Worm (Caenorhabditis elegans) whole organism, young adult: ENCODE data around the gene F08F1.4.

Experiments used
- B0261.1 ChIP-seq: sonication (generic microtip); optimal IDR thresholded peaks from 2 replicates; lab custom pipeline; 2016; ENCODE audit warnings: mild to moderate bottlenecking, missing genetic modification characterization, moderate library complexity, missing compliant biosample characterization
- F10E7.11 ChIP-seq: sonication (generic microtip); optimal IDR thresholded peaks from 2 replicates; lab custom pipeline; 2017; ENCODE audit warnings: mild to moderate bottlenecking, missing genetic modification characterization, moderate library complexity, missing compliant biosample characterization
- F37B4.10 ChIP-seq: fragments of 200-800 bp; sonication (Bioruptor generic); IDR thresholded peaks from 2 replicates; pipeline ENCODE4 v1.3.6; 2022; ENCODE audit warnings: missing genetic modification characterization, missing compliant biosample characterization
- F39B2.1 ChIP-seq: fragments of 200-800 bp; sonication (Bioruptor generic); IDR thresholded peaks from 2 replicates; pipeline ENCODE4 v1.3.6; 2022; ENCODE audit warnings: missing genetic modification reagents, missing genetic modification characterization, missing compliant biosample characterization
- F55B11.4 ChIP-seq: sonication (generic microtip); optimal IDR thresholded peaks from 2 replicates; lab custom pipeline; 2016; ENCODE audit warnings: missing compliant biosample characterization, missing genetic modification characterization, borderline replicate concordance; ENCODE audit not compliant: insufficient read depth
- K11D2.4 ChIP-seq: fragments of 200-800 bp; sonication (Bioruptor generic); IDR thresholded peaks from 2 replicates; pipeline ENCODE4 v1.3.6; 2022; ENCODE audit warnings: missing genetic modification reagents, missing genetic modification characterization, missing compliant biosample characterization
- T07F8.4 ChIP-seq: sonication (generic microtip); optimal IDR thresholded peaks from 2 replicates; lab custom pipeline; 2016; ENCODE audit warnings: mild to moderate bottlenecking, missing genetic modification characterization, moderate library complexity, missing compliant biosample characterization
- T26A5.8 ChIP-seq: sonication (generic microtip); optimal IDR thresholded peaks from 2 replicates; lab custom pipeline; 2016; ENCODE audit warnings: missing genetic modification characterization, missing compliant biosample characterization
- Y53G8AR.9 ChIP-seq: fragments of 200-800 bp; sonication (Bioruptor generic); conservative IDR thresholded peaks from 2 replicates; pipeline ENCODE4 v1.3.6; 2022; ENCODE audit warnings: missing genetic modification reagents, missing genetic modification characterization, missing compliant biosample characterization
- Y56A3A.18 ChIP-seq: fragments of 200-800 bp; sonication (Bioruptor generic); IDR thresholded peaks from 2 replicates; pipeline ENCODE4 v1.3.6; 2022; ENCODE audit warnings: missing genetic modification reagents, missing genetic modification characterization, missing compliant biosample characterization
- Y67H2A.10 ChIP-seq: fragments of 200-800 bp; sonication (Bioruptor generic); conservative IDR thresholded peaks from 2 replicates; pipeline ENCODE4 v1.3.6; 2022; ENCODE audit warnings: missing genetic modification reagents, missing genetic modification characterization, missing compliant biosample characterization
- akir-1 ChIP-seq: fragments of 200-800 bp; sonication (Bioruptor generic); optimal IDR thresholded peaks from 2 replicates; lab custom pipeline; 2018; ENCODE audit warnings: mild to moderate bottlenecking, missing genetic modification characterization, moderate library complexity, missing compliant biosample characterization
- athp-1 ChIP-seq: sonication (generic microtip); optimal IDR thresholded peaks from 2 replicates; lab custom pipeline; 2017; ENCODE audit warnings: mild to moderate bottlenecking, missing genetic modification characterization, missing compliant biosample characterization
- attf-3 ChIP-seq: fragments of 200-800 bp; sonication (Bioruptor generic); conservative IDR thresholded peaks from 2 replicates; pipeline ENCODE4 v1.3.6; 2022; ENCODE audit warnings: missing genetic modification reagents, missing genetic modification characterization, missing compliant biosample characterization
- attf-6 ChIP-seq: fragments of 200-800 bp; sonication (Bioruptor generic); IDR thresholded peaks from 2 replicates; pipeline ENCODE4 v1.3.6; 2022; ENCODE audit warnings: missing genetic modification reagents, missing genetic modification characterization, missing compliant biosample characterization
- ceh-100 ChIP-seq: fragments of 200-800 bp; sonication (Bioruptor generic); IDR thresholded peaks from 2 replicates; pipeline ENCODE4 v1.3.6; 2022; ENCODE audit warnings: missing genetic modification reagents, missing genetic modification characterization, missing compliant biosample characterization
- ceh-27 ChIP-seq: fragments of 200-800 bp; sonication (Bioruptor generic); optimal IDR thresholded peaks from 2 replicates; lab custom pipeline; 2018; ENCODE audit warnings: mild to moderate bottlenecking, missing genetic modification characterization, moderate library complexity, missing compliant biosample characterization
- ceh-40 ChIP-seq: fragments of 200-800 bp; sonication (Bioruptor generic); IDR thresholded peaks from 2 replicates; pipeline ENCODE4 v1.3.6; 2022; ENCODE audit warnings: missing genetic modification characterization, missing compliant biosample characterization
- die-1 ChIP-seq: sonication (generic microtip); optimal IDR thresholded peaks from 2 replicates; lab custom pipeline; 2016; ENCODE audit warnings: missing genotype, mild to moderate bottlenecking, missing genetic modification characterization, missing compliant biosample characterization
- dox-1 ChIP-seq: fragments of 200-800 bp; sonication (Bioruptor generic); IDR thresholded peaks from 2 replicates; pipeline ENCODE4 v1.3.6; 2022; ENCODE audit warnings: missing genetic modification reagents, missing genetic modification characterization, missing compliant biosample characterization
- dpl-1 ChIP-seq: fragments of 150-350 bp; optimal IDR thresholded peaks from 2 replicates; lab custom pipeline; 2014; ENCODE audit warnings: missing biosample characterization, missing genetic modification reagents, missing genetic modification characterization
- gei-17 ChIP-seq: fragments of 200-800 bp; sonication (Bioruptor generic); optimal IDR thresholded peaks from 2 replicates; lab custom pipeline; 2018; ENCODE audit warnings: mild to moderate bottlenecking, missing genetic modification characterization, missing compliant biosample characterization
- hlh-26 ChIP-seq: fragments of 200-800 bp; sonication (Bioruptor generic); conservative IDR thresholded peaks from 2 replicates; pipeline ENCODE4 v1.3.6; 2022; ENCODE audit warnings: missing genetic modification reagents, missing genetic modification characterization, missing compliant biosample characterization
- hmg-1.2 ChIP-seq: fragments of 200-800 bp; sonication (Bioruptor generic); IDR thresholded peaks from 2 replicates; pipeline ENCODE4 v1.3.6; 2022; ENCODE audit warnings: missing genetic modification reagents, missing genetic modification characterization, missing compliant biosample characterization
- hmg-20 ChIP-seq: fragments of 200-800 bp; sonication (Bioruptor generic); IDR thresholded peaks from 2 replicates; pipeline ENCODE4 v1.3.6; 2022; ENCODE audit warnings: missing genetic modification reagents, missing genetic modification characterization, missing compliant biosample characterization
- let-607 ChIP-seq, 2 experiments: fragments of 200-800 bp in 1 of 2; sonication (Bioruptor generic) in 1 of 2; sonication (generic microtip) in 1 of 2; optimal IDR thresholded peaks; 2 replicates each; lab custom pipeline; 2016 to 2018; ENCODE audit warnings: mild to moderate bottlenecking in 2 of 2, missing compliant biosample characterization in 2 of 2, missing genetic modification characterization in 2 of 2, moderate library complexity in 2 of 2, missing genotype in 1 of 2
- lin-54 ChIP-seq: fragments of 200-800 bp; sonication (Bioruptor generic); optimal IDR thresholded peaks from 2 replicates; lab custom pipeline; 2018; ENCODE audit warnings: mild to moderate bottlenecking, missing genetic modification characterization, missing compliant biosample characterization
- madf-10 ChIP-seq: sonication (generic microtip); optimal IDR thresholded peaks from 2 replicates; lab custom pipeline; 2016; ENCODE audit warnings: mild to moderate bottlenecking, missing genetic modification characterization, missing compliant biosample characterization
- madf-3 ChIP-seq: fragments of 200-800 bp; sonication (Bioruptor generic); IDR thresholded peaks from 2 replicates; pipeline ENCODE4 v1.3.6; 2022; ENCODE audit warnings: missing genetic modification reagents, missing genetic modification characterization, missing compliant biosample characterization
- madf-6 ChIP-seq: fragments of 200-800 bp; sonication (Bioruptor generic); IDR thresholded peaks from 2 replicates; pipeline ENCODE4 v1.3.6; 2022; ENCODE audit warnings: missing genetic modification reagents, missing genetic modification characterization, missing compliant biosample characterization
- mes-4 ChIP-seq: sonication (generic microtip); optimal IDR thresholded peaks from 2 replicates; lab custom pipeline; 2016; ENCODE audit warnings: missing genotype, missing genetic modification characterization, missing compliant biosample characterization
- nfya-1 ChIP-seq: sonication (generic microtip); optimal IDR thresholded peaks from 2 replicates; lab custom pipeline; 2017; ENCODE audit warnings: antibody characterized with exemption, missing compliant biosample characterization, missing genetic modification characterization, borderline replicate concordance; ENCODE audit not compliant: insufficient read depth
- nhr-90 ChIP-seq: sonication (generic microtip); optimal IDR thresholded peaks from 2 replicates; lab custom pipeline; 2016; ENCODE audit warnings: missing genotype, mild to moderate bottlenecking, missing genetic modification characterization, missing compliant biosample characterization
- pbrm-1 ChIP-seq: fragments of 200-800 bp; sonication (Bioruptor generic); IDR thresholded peaks from 2 replicates; pipeline ENCODE4 v1.3.6; 2022; ENCODE audit warnings: missing genetic modification reagents, missing genetic modification characterization, missing compliant biosample characterization
- rcor-1 ChIP-seq: fragments of 200-800 bp; sonication (Bioruptor generic); IDR thresholded peaks from 2 replicates; pipeline ENCODE4 v1.3.6; 2022; ENCODE audit warnings: missing genetic modification reagents, missing genetic modification characterization, missing compliant biosample characterization
- rec-8 ChIP-seq, 2 experiments: sonication (generic microtip); optimal IDR thresholded peaks; 2 replicates each; lab custom pipeline; 2016; ENCODE audit warnings: mild to moderate bottlenecking in 2 of 2, missing genetic modification characterization in 2 of 2, missing genetic modification reagents in 2 of 2, missing genotype in 2 of 2, missing biosample characterization in 1 of 2, missing compliant biosample characterization in 1 of 2, moderate library complexity in 1 of 2
- rpc-1 ChIP-seq, 2 experiments: fragments of 150-350 bp in 1 of 2; sonication (generic microtip) in 1 of 2; optimal IDR thresholded peaks; 2 replicates each; lab custom pipeline; 2014 to 2018; ENCODE audit warnings: missing biosample characterization in 1 of 2, missing genetic modification characterization in 1 of 2, missing genetic modification reagents in 1 of 2, missing genotype in 1 of 2
- snpc-3.4 ChIP-seq: sonication (generic microtip); optimal IDR thresholded peaks from 2 replicates; lab custom pipeline; 2017; ENCODE audit warnings: missing genetic modification characterization, mild to moderate bottlenecking, missing compliant biosample characterization, antibody characterized with exemption, moderate library complexity, missing genotype, missing genetic modification reagents
- snpc-4 ChIP-seq, 5 experiments: fragments of 150-350 bp in 1 of 5; sonication (generic microtip) in 4 of 5; optimal IDR thresholded peaks; 2 replicates each; lab custom pipeline; 2014 to 2018; ENCODE audit warnings: missing genetic modification characterization in 5 of 5, missing biosample characterization in 3 of 5, antibody characterized with exemption in 2 of 5, mild to moderate bottlenecking in 2 of 5, missing compliant biosample characterization in 2 of 5, missing genotype in 2 of 5, moderate library complexity in 2 of 5, missing genetic modification reagents in 1 of 5
- tbp1 ChIP-seq: fragments of 200-800 bp; sonication (Bioruptor generic); optimal IDR thresholded peaks from 2 replicates; lab custom pipeline; 2018; ENCODE audit warnings: mild to moderate bottlenecking, missing genetic modification characterization, missing compliant biosample characterization
- unc-130 ChIP-seq: sonication (generic microtip); optimal IDR thresholded peaks from 2 replicates; lab custom pipeline; 2016; ENCODE audit warnings: missing genetic modification reagents, missing genetic modification characterization, missing compliant biosample characterization
- zfh-2 ChIP-seq: fragments of 200-800 bp; sonication (Bioruptor generic); conservative IDR thresholded peaks from 2 replicates; pipeline ENCODE4 v1.3.6; 2022; ENCODE audit warnings: missing genetic modification reagents, missing genetic modification characterization, missing compliant biosample characterization

F08F1.4 gene

ce11 chrX:8381651-8382050, 31.6 kb upstream of the F08F1.4 start (continued):
- peak; percentile 80 for TF ChIP-seq nhr-90 (tag; lab: Kevin White, UChicago)
- peak; percentile 24 for TF ChIP-seq lin-54 (GFP tag; lab: Kevin White, UChicago)
- TF ChIP-seq T07F8.4 = peak; percentile 43
- TF ChIP-seq pbrm-1 (GFP tag; lab: Robert Waterston, UW) = peak; percentile 89
- peak; percentile 86 for TF ChIP-seq rpc-1 (optimal IDR thresholded peaks at IDR 0.05; lab: Kevin White, UChicago)
- peak; percentile 96 for TF ChIP-seq rpc-1 (tag; optimal IDR thresholded peaks at IDR 0.05; lab: Kevin White, UChicago)
- TF ChIP-seq madf-6 (GFP tag; lab: Robert Waterston, UW) = peak; percentile 49; the same call in 1 of the 2 replicates
- 0 out of 2 replicates have a peak, but pooled peaks have one; percentile 53 for TF ChIP-seq Y56A3A.18 (GFP tag; lab: Robert Waterston, UW)
- TF ChIP-seq unc-130 (GFP tag; lab: Kevin White, UChicago) = no peak
- no peak for TF ChIP-seq dpl-1 (GFP tag; lab: Kevin White, UChicago)
- peak; percentile 87 for TF ChIP-seq die-1 (tag; lab: Kevin White, UChicago)
- 0 out of 2 replicates have a peak, but pooled peaks have one; percentile 13 for TF ChIP-seq hmg-20
- peak; percentile 65 for TF ChIP-seq snpc-4 (GFP tag; optimal IDR thresholded peaks at IDR 0.05; lab: Kevin White, UChicago)
- TF ChIP-seq snpc-4 (tag; optimal IDR thresholded peaks at IDR 0.05; lab: Kevin White, UChicago) = peak in 2 of 4 experiments; percentile 44 to 61
- peak; percentile 26 for TF ChIP-seq F10E7.11
- 0 out of 2 replicates have a peak, but pooled peaks have one; percentile 23 for TF ChIP-seq attf-3
- TF ChIP-seq ceh-40 (GFP tag; lab: Robert Waterston, UW) = 0 out of 2 replicates have a peak, but pooled peaks have one; percentile 36
- TF ChIP-seq hmg-1.2 (GFP tag; lab: Robert Waterston, UW) = peak; percentile 65
- peak; percentile 74 for TF ChIP-seq snpc-3.4 (tag; lab: Kevin White, UChicago)
- peak; percentile 45; the same call in 1 of the 2 replicates for TF ChIP-seq ceh-100 (GFP tag; lab: Robert Waterston, UW)
- TF ChIP-seq dox-1 (GFP tag; lab: Robert Waterston, UW) = peak; percentile 54; the same call in 1 of the 2 replicates
- peak; percentile 50 for TF ChIP-seq mes-4 (tag; lab: Kevin White, UChicago)
- TF ChIP-seq rec-8 (tag; optimal IDR thresholded peaks at IDR 0.05; lab: Kevin White, UChicago) = peak; percentile 24 to 59
- TF ChIP-seq Y53G8AR.9 = 0 out of 2 replicates have a peak, but pooled peaks have one; percentile 16
- TF ChIP-seq athp-1 (tag; lab: Kevin White, UChicago) = peak; percentile 51
- peak in 1 of 2 experiments; percentile 34 for TF ChIP-seq let-607 (tag; optimal IDR thresholded peaks at IDR 0.05; lab: Kevin White, UChicago)
- peak; percentile 27; the same call in 1 of the 2 replicates for TF ChIP-seq attf-6
- peak; percentile 59 for TF ChIP-seq madf-10 (tag; lab: Kevin White, UChicago)
- no peak for TF ChIP-seq hlh-26 (GFP tag; lab: Robert Waterston, UW)
- TF ChIP-seq tbp1 (GFP tag; lab: Kevin White, UChicago) = peak; percentile 95
- 0 out of 2 replicates have a peak, but pooled peaks have one; percentile 30 for TF ChIP-seq F39B2.1 (GFP tag; lab: Robert Waterston, UW)
- TF ChIP-seq K11D2.4 = no peak
- TF ChIP-seq Y67H2A.10 (GFP tag; lab: Robert Waterston, UW) = no peak
- TF ChIP-seq akir-1 (GFP tag; lab: Kevin White, UChicago) = no peak
- no peak for TF ChIP-seq nfya-1
- TF ChIP-seq rcor-1 = 0 out of 2 replicates have a peak, but pooled peaks have one; percentile 22

ce11 chrX:8384642-8385181, 28.5 kb upstream of the F08F1.4 start, which contains the start of gene F41D9.2:
TSS of gene F41D9.2 (minus strand) at chrX:8384945.
- TF ChIP-seq T26A5.8 (tag; lab: Kevin White, UChicago) (no peak), madf-3 (GFP tag; lab: Robert Waterston, UW) (no peak), F37B4.10 (GFP tag; lab: Robert Waterston, UW) (no peak), B0261.1 (tag; lab: Kevin White, UChicago) (no peak), F55B11.4 (no peak), gei-17 (GFP tag; lab: Kevin White, UChicago) (no peak), ceh-27 (no peak), zfh-2 (GFP tag; lab: Robert Waterston, UW) (peak; percentile 29; the same call in 1 of the 2 replicates)
